Worm (Caenorhabditis elegans) whole organism, late embryonic: ENCODE measurements around the gene eak-7.

Experiments used
- C08G9.2 ChIP-seq: sonication (generic microtip); optimal IDR thresholded peaks from 2 replicates; lab custom pipeline; 2016; ENCODE audit warnings: mild to moderate bottlenecking, missing genetic modification characterization, moderate library complexity, missing compliant biosample characterization
- C38D4.7 ChIP-seq: fragments of 200-800 bp; sonication (Bioruptor generic); optimal IDR thresholded peaks from 2 replicates; lab custom pipeline; 2018; ENCODE audit warnings: mild to moderate bottlenecking, missing genetic modification characterization, moderate library complexity, missing compliant biosample characterization
- K02D7.2 ChIP-seq: sonication (generic microtip); optimal IDR thresholded peaks from 2 replicates; lab custom pipeline; 2017; ENCODE audit warnings: mild to moderate bottlenecking, missing genetic modification characterization, missing compliant biosample characterization
- K09A11.1 ChIP-seq: sonication (generic microtip); optimal IDR thresholded peaks from 2 replicates; lab custom pipeline; 2017; ENCODE audit warnings: antibody characterized with exemption, mild to moderate bottlenecking, missing genetic modification characterization, missing compliant biosample characterization; ENCODE audit not compliant: insufficient read depth
- T23F11.4 ChIP-seq: fragments of 200-800 bp; sonication (Bioruptor generic); optimal IDR thresholded peaks from 2 replicates; lab custom pipeline; 2018; ENCODE audit warnings: mild to moderate bottlenecking, missing genetic modification characterization, missing compliant biosample characterization
- ama-1 ChIP-seq: fragments of 150-350 bp; optimal IDR thresholded peaks from 2 replicates; lab custom pipeline; 2014
- ceh-14 ChIP-seq: sonication (generic microtip); optimal IDR thresholded peaks from 2 replicates; lab custom pipeline; 2016; ENCODE audit warnings: missing genotype, missing genetic modification characterization, missing compliant biosample characterization
- ceh-19 ChIP-seq: fragments of 200-800 bp; sonication (Bioruptor generic); optimal IDR thresholded peaks from 2 replicates; lab custom pipeline; 2018; ENCODE audit warnings: mild to moderate bottlenecking, missing genetic modification characterization, missing compliant biosample characterization
- ceh-2 ChIP-seq: sonication (generic microtip); optimal IDR thresholded peaks from 2 replicates; lab custom pipeline; 2016; ENCODE audit warnings: missing genotype, missing genetic modification characterization, missing compliant biosample characterization
- ceh-22 ChIP-seq: sonication (generic microtip); optimal IDR thresholded peaks from 2 replicates; lab custom pipeline; 2017; ENCODE audit warnings: missing biosample characterization, missing genetic modification characterization
- ceh-24 ChIP-seq: sonication (generic microtip); optimal IDR thresholded peaks from 2 replicates; lab custom pipeline; 2016; ENCODE audit warnings: mild to moderate bottlenecking, missing genetic modification characterization, missing compliant biosample characterization
- ceh-30 ChIP-seq: fragments of 150-350 bp; optimal IDR thresholded peaks from 2 replicates; lab custom pipeline; 2014; ENCODE audit warnings: missing biosample characterization, missing genetic modification characterization
- ceh-31 ChIP-seq: sonication (generic microtip); optimal IDR thresholded peaks from 2 replicates; lab custom pipeline; 2016; ENCODE audit warnings: missing genetic modification characterization, missing compliant biosample characterization
- ceh-34 ChIP-seq: sonication (generic microtip); optimal IDR thresholded peaks from 2 replicates; lab custom pipeline; 2016; ENCODE audit warnings: mild to moderate bottlenecking, missing genetic modification characterization, missing compliant biosample characterization
- ceh-6 ChIP-seq: fragments of 200-800 bp; sonication (Bioruptor generic); optimal IDR thresholded peaks from 2 replicates; lab custom pipeline; 2018; ENCODE audit warnings: mild to moderate bottlenecking, missing genetic modification characterization, missing compliant biosample characterization
- elt-4 ChIP-seq: sonication (generic microtip); optimal IDR thresholded peaks from 2 replicates; lab custom pipeline; 2016; ENCODE audit warnings: missing genetic modification characterization, missing compliant biosample characterization
- ets-4 ChIP-seq: sonication (generic microtip); optimal IDR thresholded peaks from 2 replicates; lab custom pipeline; 2016; ENCODE audit warnings: missing genetic modification characterization, missing compliant biosample characterization
- eyg-1 ChIP-seq: sonication (generic microtip); optimal IDR thresholded peaks from 2 replicates; lab custom pipeline; 2016; ENCODE audit warnings: missing genotype, missing genetic modification characterization, missing compliant biosample characterization
- fkh-10 ChIP-seq: fragments of 150-350 bp; optimal IDR thresholded peaks from 2 replicates; lab custom pipeline; 2014; ENCODE audit warnings: missing biosample characterization, missing genetic modification reagents, missing genetic modification characterization
- fkh-6 ChIP-seq: sonication (generic microtip); optimal IDR thresholded peaks from 2 replicates; lab custom pipeline; 2016; ENCODE audit warnings: missing genetic modification characterization, missing compliant biosample characterization
- gmeb-2 ChIP-seq: sonication (generic microtip); optimal IDR thresholded peaks from 2 replicates; lab custom pipeline; 2016; ENCODE audit warnings: missing genetic modification characterization, inconsistent platforms, missing compliant biosample characterization
- hlh-13 ChIP-seq: fragments of 200-800 bp; sonication (Bioruptor generic); optimal IDR thresholded peaks from 2 replicates; lab custom pipeline; 2018; ENCODE audit warnings: mild to moderate bottlenecking, missing genetic modification characterization, missing compliant biosample characterization
- hlh-15 ChIP-seq: sonication (generic microtip); optimal IDR thresholded peaks from 2 replicates; lab custom pipeline; 2016; ENCODE audit warnings: missing genetic modification characterization, missing compliant biosample characterization
- hlh-8 ChIP-seq: sonication (generic microtip); optimal IDR thresholded peaks from 2 replicates; lab custom pipeline; 2016; ENCODE audit warnings: missing genotype, missing genetic modification characterization, missing compliant biosample characterization
- lim-6 ChIP-seq: sonication (generic microtip); optimal IDR thresholded peaks from 2 replicates; lab custom pipeline; 2016; ENCODE audit warnings: missing genetic modification characterization, missing compliant biosample characterization
- mec-3 ChIP-seq: sonication (generic microtip); optimal IDR thresholded peaks from 2 replicates; lab custom pipeline; 2016; ENCODE audit warnings: borderline replicate concordance, missing genetic modification characterization, missing compliant biosample characterization
- nhr-232 ChIP-seq: sonication (generic microtip); optimal IDR thresholded peaks from 2 replicates; lab custom pipeline; 2016; ENCODE audit warnings: missing genetic modification characterization, missing compliant biosample characterization
- odd-2 ChIP-seq: sonication (generic microtip); optimal IDR thresholded peaks from 2 replicates; lab custom pipeline; 2017; ENCODE audit warnings: antibody characterized with exemption, mild to moderate bottlenecking, missing genetic modification characterization, missing compliant biosample characterization
- pat-9 ChIP-seq: fragments of 200-800 bp; sonication (Bioruptor generic); optimal IDR thresholded peaks from 2 replicates; lab custom pipeline; 2018; ENCODE audit warnings: mild to moderate bottlenecking, missing genetic modification characterization, moderate library complexity, missing compliant biosample characterization
- pha-2 ChIP-seq: sonication (generic microtip); optimal IDR thresholded peaks from 2 replicates; lab custom pipeline; 2017; ENCODE audit warnings: mild to moderate bottlenecking, missing genetic modification characterization, missing compliant biosample characterization
- pha-4 ChIP-seq: fragments of 150-350 bp; optimal IDR thresholded peaks from 2 replicates; lab custom pipeline; 2018; ENCODE audit warnings: missing biosample characterization, missing genetic modification reagents, missing genetic modification characterization
- pqm-1 ChIP-seq: sonication (generic microtip); optimal IDR thresholded peaks from 2 replicates; lab custom pipeline; 2016; ENCODE audit warnings: missing genetic modification characterization, missing compliant biosample characterization
- pros-1 ChIP-seq: fragments of 150-350 bp; optimal IDR thresholded peaks from 2 replicates; lab custom pipeline; 2014; ENCODE audit warnings: missing biosample characterization, missing genetic modification reagents, missing genetic modification characterization
- ref-2 ChIP-seq: sonication (generic microtip); optimal IDR thresholded peaks from 2 replicates; lab custom pipeline; 2016; ENCODE audit warnings: missing genetic modification characterization, missing compliant biosample characterization
- rnt-1 ChIP-seq: sonication (generic microtip); optimal IDR thresholded peaks from 2 replicates; lab custom pipeline; 2016; ENCODE audit warnings: missing genetic modification characterization, missing compliant biosample characterization
- sox-2 ChIP-seq: fragments of 200-800 bp; sonication (Bioruptor generic); IDR thresholded peaks from 2 replicates; pipeline ENCODE4 v1.3.6; 2022; ENCODE audit warnings: missing genetic modification reagents, missing genetic modification characterization, missing compliant biosample characterization
- sox-4 ChIP-seq: sonication (generic microtip); optimal IDR thresholded peaks from 2 replicates; lab custom pipeline; 2017; ENCODE audit warnings: mild to moderate bottlenecking, missing genetic modification characterization, inconsistent platforms, missing compliant biosample characterization
- syd-9 ChIP-seq: sonication (generic microtip); optimal IDR thresholded peaks from 2 replicates; lab custom pipeline; 2016; ENCODE audit warnings: mild to moderate bottlenecking, missing genetic modification characterization, moderate library complexity, missing compliant biosample characterization
- tbx-2 ChIP-seq: sonication (generic microtip); optimal IDR thresholded peaks from 2 replicates; lab custom pipeline; 2016; ENCODE audit warnings: missing genetic modification characterization, missing compliant biosample characterization
- ttx-3 ChIP-seq: sonication (generic microtip); optimal IDR thresholded peaks from 2 replicates; lab custom pipeline; 2016; ENCODE audit warnings: missing genetic modification reagents, missing genetic modification characterization, missing compliant biosample characterization
- unc-55 ChIP-seq: sonication (generic microtip); optimal IDR thresholded peaks from 2 replicates; lab custom pipeline; 2017; ENCODE audit warnings: missing biosample characterization, missing genetic modification reagents, missing genetic modification characterization

The eak-7 gene

DNA sequence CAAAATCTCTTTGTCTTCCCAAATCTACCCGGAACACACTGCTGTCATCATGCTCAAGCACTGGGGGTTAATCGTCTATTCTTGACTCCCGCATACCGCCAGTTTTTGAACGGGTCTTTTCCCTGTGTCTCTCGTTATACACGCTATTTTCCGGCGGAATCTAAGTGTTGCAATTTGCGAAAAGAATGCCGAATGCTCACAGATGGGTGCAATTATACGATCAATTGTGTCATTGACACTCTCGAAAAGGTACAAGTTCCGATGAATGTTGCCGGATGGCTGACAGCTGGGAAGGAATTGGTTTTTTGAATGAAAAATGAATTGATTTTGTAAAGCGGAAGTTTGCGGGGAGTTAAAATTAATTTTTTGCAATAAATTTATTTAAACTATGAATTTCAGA is 13.8 kb downstream of the eak-7 start:
- no peak for TF ChIP-seq odd-2 (tag; lab: Kevin White, UChicago)
- TF ChIP-seq elt-4, result no peak
- TF ChIP-seq ceh-31 (tag; lab: Kevin White, UChicago), result peak; percentile 36
- no peak for TF ChIP-seq hlh-15 (tag; lab: Kevin White, UChicago)
- TF ChIP-seq ttx-3 (tag; lab: Kevin White, UChicago), result no peak
- TF ChIP-seq fkh-10, result no peak
- TF ChIP-seq ceh-6 (GFP tag; lab: Kevin White, UChicago), result no peak

DNA sequence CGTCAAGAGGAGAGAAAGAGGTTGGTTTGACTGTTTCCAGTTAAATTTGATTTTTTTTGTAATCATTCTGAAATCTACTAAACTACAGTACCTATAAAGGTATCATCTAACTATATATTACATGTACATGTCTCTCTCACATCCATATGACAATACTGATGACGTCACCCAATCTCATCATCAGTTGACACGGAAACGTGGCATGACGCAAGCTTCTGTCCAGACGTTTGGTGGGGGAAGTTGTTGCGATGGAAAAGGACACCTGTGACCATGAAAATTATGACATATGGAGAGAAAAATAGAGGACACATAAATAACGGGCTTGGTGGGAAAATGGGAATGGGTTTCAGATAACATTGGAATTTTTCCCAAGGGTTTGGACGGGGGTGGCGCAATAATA is 16.8 kb downstream of the eak-7 start:
- TF ChIP-seq tbx-2 (tag; lab: Kevin White, UChicago), result peak; percentile 7
- no peak for TF ChIP-seq eyg-1
- TF ChIP-seq, all 69 proteins: peak for 1

DNA sequence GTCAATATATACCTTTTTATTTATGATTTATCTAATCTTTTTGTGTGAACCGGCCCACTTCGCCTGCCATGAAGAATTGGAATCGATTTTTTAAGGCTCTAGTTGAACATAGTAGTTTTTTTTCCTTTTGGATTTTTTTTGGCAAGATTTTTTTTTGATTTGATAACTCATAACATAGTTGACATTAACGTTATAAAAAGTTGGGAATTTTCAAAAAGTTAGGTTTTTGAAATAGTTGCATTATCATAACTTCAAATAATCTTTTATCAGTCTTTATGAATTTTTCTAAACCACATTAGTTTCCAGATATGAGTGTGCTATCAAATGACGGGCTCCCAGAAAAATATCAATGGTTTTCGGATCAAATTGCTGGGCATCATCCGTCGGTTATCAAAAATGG is 18.0 kb downstream of the eak-7 start, which contains the start of gene ipmk-1:
Gene ipmk-1 (plus strand): TSS at position 301 of the 400 bp plus-strand sequence.
- TF ChIP-seq K09A11.1 (no peak), ceh-14 (tag; lab: Kevin White, UChicago) (no peak), ama-1 (lab: Kevin White, UChicago) (no peak), ceh-24 (tag; lab: Kevin White, UChicago) (no peak), sox-2 (no peak), hlh-15 (tag; lab: Kevin White, UChicago) (no peak), C38D4.7 (GFP tag; lab: Kevin White, UChicago) (no peak), lim-6 (tag; lab: Kevin White, UChicago) (no peak), gmeb-2 (tag; lab: Kevin White, UChicago) (no peak), rnt-1 (tag; lab: Kevin White, UChicago) (no peak), pat-9 (no peak), ceh-6 (GFP tag; lab: Kevin White, UChicago) (no peak), T23F11.4 (GFP tag; lab: Kevin White, UChicago) (no peak), ceh-30 (no peak), ceh-2 (tag; lab: Kevin White, UChicago) (no peak), K02D7.2 (tag; lab: Kevin White, UChicago) (no peak), syd-9 (tag; lab: Kevin White, UChicago) (no peak)

ce11 chrIV:12545902-12546301 is 19.9 kb downstream of the eak-7 start:
- TF ChIP-seq ama-1 (lab: Kevin White, UChicago), result no peak
- TF ChIP-seq ttx-3 (tag; lab: Kevin White, UChicago), result no peak
- TF ChIP-seq pha-2 (tag; lab: Kevin White, UChicago), result no peak
- no peak for TF ChIP-seq pqm-1
- no peak for TF ChIP-seq sox-4 (tag; lab: Kevin White, UChicago)
- no peak for TF ChIP-seq lim-6 (tag; lab: Kevin White, UChicago)
- TF ChIP-seq unc-55 (GFP tag; lab: Kevin White, UChicago), result no peak
- TF ChIP-seq ets-4 (tag; lab: Kevin White, UChicago), result no peak
- no peak for TF ChIP-seq ceh-34
- no peak for TF ChIP-seq T23F11.4 (GFP tag; lab: Kevin White, UChicago)
- no peak for TF ChIP-seq nhr-232 (tag; lab: Kevin White, UChicago)
- no peak for TF ChIP-seq pros-1 (tag; lab: Kevin White, UChicago)
- TF ChIP-seq ceh-31 (tag; lab: Kevin White, UChicago), result no peak
- no peak for TF ChIP-seq hlh-15 (tag; lab: Kevin White, UChicago)
- TF ChIP-seq K02D7.2 (tag; lab: Kevin White, UChicago), result no peak
- TF ChIP-seq eyg-1, result no peak
- no peak for TF ChIP-seq ceh-19
- TF ChIP-seq ref-2 (tag; lab: Kevin White, UChicago), result no peak

- TF ChIP-seq pros-1 (tag; lab: Kevin White, UChicago) (no peak), K09A11.1 (no peak), elt-4 (no peak), hlh-13 (GFP tag; lab: Kevin White, UChicago) (no peak), hlh-8 (no peak), C08G9.2 (tag; lab: Kevin White, UChicago) (no peak), nhr-232 (tag; lab: Kevin White, UChicago) (no peak), pha-4 (tag; lab: Kevin White, UChicago) (no peak), ceh-22 (tag; lab: Kevin White, UChicago) (no peak), hlh-15 (tag; lab: Kevin White, UChicago) (no peak), C38D4.7 (GFP tag; lab: Kevin White, UChicago) (no peak), pha-2 (tag; lab: Kevin White, UChicago) (no peak), ceh-34 (no peak), odd-2 (tag; lab: Kevin White, UChicago) (no peak), fkh-6 (tag; lab: Kevin White, UChicago) (no peak), ceh-30 (no peak), unc-55 (GFP tag; lab: Kevin White, UChicago) (no peak), mec-3 (tag; lab: Kevin White, UChicago) (no peak)
These were observed 20.4 kb downstream of the eak-7 start for ce11 chrIV:12545393-12545792.
